Fruit fly (Drosophila melanogaster): ENCODE results near the gene CG8360.

CG8360 gene

DNA sequence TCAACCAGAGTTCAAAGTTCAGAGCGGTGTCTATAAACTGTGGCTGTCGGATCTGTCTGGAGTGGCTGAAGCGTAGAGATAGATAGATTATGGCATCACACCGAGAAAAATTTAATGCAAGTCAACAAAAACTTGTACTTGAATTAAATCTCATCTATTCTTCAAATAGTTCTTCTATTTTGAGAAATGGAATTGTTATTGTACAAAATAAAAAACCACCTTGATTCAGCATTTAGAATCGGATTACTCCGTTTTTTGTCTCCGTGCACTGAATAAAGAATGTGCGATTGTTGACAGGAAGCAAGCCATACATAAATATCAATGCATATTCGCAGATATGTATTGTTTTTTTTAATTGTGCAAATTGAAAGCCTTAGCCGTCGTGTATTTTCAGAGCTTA lies 16.9 kb downstream of the CG8360 start (continued):
- TF ChIP-seq CG1603 (tag; optimal IDR thresholded peaks at IDR 0.05): peak; percentile 13
- no peak for TF ChIP-seq CG32772 (GFP tag; IDR thresholded peaks at IDR 0.05)
- TF ChIP-seq CG11398 (GFP tag; optimal IDR thresholded peaks at IDR 0.05): no peak
- peak; percentile 41 for TF ChIP-seq CG9727 (GFP tag; optimal IDR thresholded peaks at IDR 0.05)
- peak; percentile 48; the same call in 2 of the 3 replicates for TF ChIP-seq otp (GFP tag; IDR thresholded peaks at IDR 0.05)
- peak; percentile 31 for TF ChIP-seq CG1602 (GFP tag; optimal IDR thresholded peaks at IDR 0.05)
- TF ChIP-seq CG14860 (GFP tag; IDR thresholded peaks at IDR 0.05; ENCODE audit: partially characterized antibody): no peak
- no peak for TF ChIP-seq gsb-n (tag; optimal IDR thresholded peaks at IDR 0.05)
- no peak for TF ChIP-seq trem (tag; optimal IDR thresholded peaks at IDR 0.05)
- no peak for TF ChIP-seq Elba2 (GFP tag; optimal IDR thresholded peaks at IDR 0.05)
- no peak for TF ChIP-seq ATbp (GFP tag; optimal IDR thresholded peaks at IDR 0.05)
- TF ChIP-seq sd (tag; optimal IDR thresholded peaks at IDR 0.05): no peak
- TF ChIP-seq salm (tag; optimal IDR thresholded peaks at IDR 0.05): no peak
- TF ChIP-seq CG8359 (GFP tag; optimal IDR thresholded peaks at IDR 0.05; ENCODE audit: borderline replicate concordance): no peak
- TF ChIP-seq HmgZ (tag; optimal IDR thresholded peaks at IDR 0.05): no peak
- 0 out of 2 replicates have a peak, but pooled peaks have one; percentile 30 for TF ChIP-seq dati (GFP tag; IDR thresholded peaks at IDR 0.05)
- TF ChIP-seq dimm (GFP tag; IDR thresholded peaks at IDR 0.05): no peak
- no peak for TF ChIP-seq zen (tag; optimal IDR thresholded peaks at IDR 0.05)
- no peak for TF ChIP-seq Chrac-16 (GFP tag; optimal IDR thresholded peaks at IDR 0.05)
- TF ChIP-seq scrt (GFP tag; optimal IDR thresholded peaks at IDR 0.05): no peak
- no peak for TF ChIP-seq CG30020 (tag; optimal IDR thresholded peaks at IDR 0.05)
- no peak for TF ChIP-seq Sry-δ (GFP tag; optimal IDR thresholded peaks at IDR 0.05)
- TF ChIP-seq pum (GFP tag; optimal IDR thresholded peaks at IDR 0.05): no peak
- no peak for TF ChIP-seq CG6854 (GFP tag; optimal IDR thresholded peaks at IDR 0.05)
- no peak for TF ChIP-seq jigr1 (GFP tag; IDR thresholded peaks at IDR 0.05)
- peak; percentile 46; the same call in 1 of the 2 replicates for TF ChIP-seq CG32532 (GFP tag; IDR thresholded peaks at IDR 0.05)
- peak; percentile 21 for TF ChIP-seq zfh2 (GFP tag; optimal IDR thresholded peaks at IDR 0.05)
- peak; percentile 56 for TF ChIP-seq gem (tag; optimal IDR thresholded peaks at IDR 0.05)
- TF ChIP-seq eyg (GFP tag; optimal IDR thresholded peaks at IDR 0.05): no peak
- TF ChIP-seq bsh (GFP tag; optimal IDR thresholded peaks at IDR 0.05): peak in 1 of 2 experiments; percentile 15
- no peak for TF ChIP-seq slp2 (GFP tag; optimal IDR thresholded peaks at IDR 0.05)
- TF ChIP-seq CG16813 (GFP tag; IDR thresholded peaks at IDR 0.05; ENCODE audit: partially characterized antibody): no peak
- no peak for TF ChIP-seq oc (tag; optimal IDR thresholded peaks at IDR 0.05)
- TF ChIP-seq CG8765 (GFP tag; IDR thresholded peaks at IDR 0.05): no peak
- peak; percentile 33; the same call in 1 of the 2 replicates for TF ChIP-seq esg (GFP tag; conservative IDR thresholded peaks at IDR 0.05)
- TF ChIP-seq aop (GFP tag; IDR thresholded peaks at IDR 0.05): no peak
- peak; percentile 34; the same call in 2 of the 3 replicates for TF ChIP-seq tgo (GFP tag; IDR thresholded peaks at IDR 0.05)
- no peak for TF ChIP-seq Gsc (GFP tag; IDR thresholded peaks at IDR 0.05)
- no peak for TF ChIP-seq Mrtf (GFP tag; IDR thresholded peaks at IDR 0.05)
- no peak for TF ChIP-seq NK7.1 (GFP tag; optimal IDR thresholded peaks at IDR 0.05)
- no peak for TF ChIP-seq gcm (GFP tag; optimal IDR thresholded peaks at IDR 0.05)
- no peak for TF ChIP-seq ranshi (GFP tag; IDR thresholded peaks at IDR 0.05)
- no peak for TF ChIP-seq CG1792 (GFP tag; optimal IDR thresholded peaks at IDR 0.05)
- TF ChIP-seq CG11695 (GFP tag; IDR thresholded peaks at IDR 0.05): peak; percentile 44; the same call in 1 of the 3 replicates
- TF ChIP-seq chif (GFP tag; optimal IDR thresholded peaks at IDR 0.05): peak in 1 of 2 experiments; percentile 24
- no peak for TF ChIP-seq pan (optimal IDR thresholded peaks at IDR 0.05)
- peak in 1 of 2 experiments; percentile 69 for TF ChIP-seq pan (GFP tag; optimal IDR thresholded peaks at IDR 0.05 in 1 of 2, IDR thresholded peaks at IDR 0.05 in 1 of 2)
- TF ChIP-seq nau (GFP tag; optimal IDR thresholded peaks at IDR 0.05): no peak
- no peak for TF ChIP-seq Hey (tag; optimal IDR thresholded peaks at IDR 0.05)
- no peak for TF ChIP-seq dm (GFP tag; optimal IDR thresholded peaks at IDR 0.05)
- no peak for TF ChIP-seq CG33213 (GFP tag; optimal IDR thresholded peaks at IDR 0.05)
- TF ChIP-seq ab (GFP tag; optimal IDR thresholded peaks at IDR 0.05): no peak
